Worm (Caenorhabditis elegans) whole organism, midembryonic: ENCODE data around the gene srlf-19.

Source experiments
- T22C8.4 ChIP-seq: fragments of 200-800 bp; sonication (Bioruptor generic); IDR thresholded peaks from 2 replicates; pipeline ENCODE4 v1.3.6; 2022; ENCODE audit warnings: missing genetic modification characterization, missing compliant biosample characterization
- cog-1 ChIP-seq: sonication (generic microtip); optimal IDR thresholded peaks from 2 replicates; lab custom pipeline; 2016; ENCODE audit warnings: missing genetic modification characterization, missing compliant biosample characterization
- flt-1 ChIP-seq: fragments of 200-800 bp; sonication (Bioruptor generic); IDR thresholded peaks from 2 replicates; pipeline ENCODE4 v1.3.6; 2022; ENCODE audit warnings: missing genetic modification characterization, missing compliant biosample characterization
- klf-2 ChIP-seq: fragments of 200-800 bp; sonication (Bioruptor generic); conservative IDR thresholded peaks from 2 replicates; pipeline ENCODE4 v1.3.6; 2022; ENCODE audit warnings: missing genetic modification reagents, missing genetic modification characterization, missing compliant biosample characterization
- med-1 ChIP-seq: sonication (generic microtip); optimal IDR thresholded peaks from 2 replicates; lab custom pipeline; 2017; ENCODE audit warnings: missing genetic modification characterization, mild to moderate bottlenecking, missing compliant biosample characterization, antibody characterized with exemption, missing genetic modification reagents; ENCODE audit not compliant: insufficient read depth
- ref-1 ChIP-seq: fragments of 200-800 bp; sonication (Bioruptor generic); conservative IDR thresholded peaks from 2 replicates; pipeline ENCODE4 v1.3.6; 2022; ENCODE audit warnings: missing genetic modification reagents, missing genetic modification characterization, missing compliant biosample characterization
- tab-1 ChIP-seq: fragments of 200-800 bp; sonication (Bioruptor generic); IDR thresholded peaks from 2 replicates; pipeline ENCODE4 v1.3.6; 2022; ENCODE audit warnings: missing genetic modification characterization, missing compliant biosample characterization
- ztf-23 ChIP-seq: fragments of 200-800 bp; sonication (Bioruptor generic); IDR thresholded peaks from 2 replicates; pipeline ENCODE4 v1.3.6; 2022; ENCODE audit warnings: missing genetic modification reagents, missing genetic modification characterization, missing compliant biosample characterization
- ztf-29 ChIP-seq: fragments of 200-800 bp; sonication (Bioruptor generic); IDR thresholded peaks from 2 replicates; pipeline ENCODE4 v1.3.6; 2022; ENCODE audit warnings: missing genetic modification reagents, missing genetic modification characterization, missing compliant biosample characterization

srlf-19 gene

DNA sequence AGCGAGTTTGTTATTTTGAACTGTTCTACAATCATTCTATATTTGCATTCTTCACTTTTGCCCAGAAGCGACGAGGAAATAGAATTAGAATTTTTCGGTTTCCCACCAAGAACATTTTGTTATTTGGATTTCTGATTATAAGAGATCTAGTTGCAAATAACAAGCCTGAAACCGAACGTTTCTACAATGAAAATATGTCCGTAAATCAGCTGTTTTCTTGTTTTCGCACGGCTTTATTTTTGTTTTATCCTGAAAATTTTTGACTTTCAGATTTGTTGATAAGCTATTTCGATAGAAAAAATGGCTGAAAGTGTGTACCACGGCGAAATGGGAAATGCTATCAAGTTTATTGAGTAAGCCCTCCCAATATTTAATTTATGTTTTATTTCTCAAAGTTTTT lies 22.3 kb downstream of the srlf-19 start, which contains the start of gene srw-108:
Gene srw-108, plus strand, starts transcription at position 301 of the 400 bp plus-strand sequence.
- TF ChIP-seq ztf-29 (GFP tag; lab: Robert Waterston, UW) (no peak), flt-1 (GFP tag; lab: Robert Waterston, UW) (no peak), ztf-23 (GFP tag; lab: Robert Waterston, UW) (no peak), cog-1 (tag; lab: Kevin White, UChicago) (no peak), klf-2 (GFP tag; lab: Robert Waterston, UW) (no peak), ref-1 (GFP tag; lab: Robert Waterston, UW) (no peak), tab-1 (no peak), T22C8.4 (no peak), med-1 (no peak)

DNA sequence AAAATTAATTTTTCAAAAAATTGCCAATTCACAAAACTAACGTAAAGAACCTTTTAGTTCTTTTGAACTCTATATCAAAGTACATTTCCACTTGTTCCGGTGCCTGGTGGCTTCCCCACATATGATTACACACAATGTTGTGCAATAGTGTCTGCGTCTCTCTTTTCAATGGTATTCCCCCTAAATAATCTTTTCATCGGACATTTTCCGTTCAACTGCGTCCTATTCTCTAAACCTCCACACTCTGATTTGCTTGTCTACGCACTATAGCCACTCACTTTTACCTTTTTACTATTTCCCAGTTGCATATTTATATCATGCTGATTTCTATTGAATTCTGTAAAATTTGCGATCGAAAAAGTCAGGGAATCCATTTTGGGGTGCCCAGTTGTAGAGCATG lies 26.8 kb downstream of the srlf-19 start, which contains the start of gene nhr-58:
Gene nhr-58, plus strand, starts transcription at position 214 of the 400 bp plus-strand sequence.
- no peak for TF ChIP-seq klf-2 (GFP tag; lab: Robert Waterston, UW)
- TF ChIP-seq ztf-29 (GFP tag; lab: Robert Waterston, UW), result 0 out of 2 replicates have a peak, but pooled peaks have one; percentile 10
- peak; percentile 47 for TF ChIP-seq cog-1 (tag; lab: Kevin White, UChicago)
- no peak for TF ChIP-seq tab-1
- no peak for TF ChIP-seq flt-1 (GFP tag; lab: Robert Waterston, UW)

DNA sequence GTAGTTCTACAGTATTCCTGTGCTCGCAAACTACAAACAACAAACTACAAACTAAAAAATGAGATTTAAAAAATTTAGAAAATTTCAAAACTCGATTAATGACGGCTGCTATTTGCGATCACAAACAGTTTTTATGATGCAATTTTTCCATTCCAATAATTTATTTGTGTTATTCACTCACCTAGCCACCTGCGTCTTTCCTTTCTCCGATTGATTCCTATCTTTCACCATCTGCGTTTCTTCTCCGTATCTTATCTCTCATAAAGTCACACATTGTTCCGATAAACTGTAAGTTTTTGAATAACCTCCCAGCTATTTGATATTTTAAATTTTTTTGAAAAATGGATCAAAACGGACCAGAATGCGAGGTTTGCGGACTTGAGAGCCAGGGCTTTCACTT lies 28.9 kb downstream of the srlf-19 start, which contains the start of gene nhr-132:
Gene nhr-132, plus strand, starts transcription at position 271 of the 400 bp plus-strand sequence.
- TF ChIP-seq flt-1 (GFP tag; lab: Robert Waterston, UW) (no peak), cog-1 (tag; lab: Kevin White, UChicago) (no peak), ztf-23 (GFP tag; lab: Robert Waterston, UW) (no peak), tab-1 (no peak), T22C8.4 (no peak), klf-2 (GFP tag; lab: Robert Waterston, UW) (no peak), ztf-29 (GFP tag; lab: Robert Waterston, UW) (no peak), ref-1 (GFP tag; lab: Robert Waterston, UW) (no peak), med-1 (no peak)

DNA sequence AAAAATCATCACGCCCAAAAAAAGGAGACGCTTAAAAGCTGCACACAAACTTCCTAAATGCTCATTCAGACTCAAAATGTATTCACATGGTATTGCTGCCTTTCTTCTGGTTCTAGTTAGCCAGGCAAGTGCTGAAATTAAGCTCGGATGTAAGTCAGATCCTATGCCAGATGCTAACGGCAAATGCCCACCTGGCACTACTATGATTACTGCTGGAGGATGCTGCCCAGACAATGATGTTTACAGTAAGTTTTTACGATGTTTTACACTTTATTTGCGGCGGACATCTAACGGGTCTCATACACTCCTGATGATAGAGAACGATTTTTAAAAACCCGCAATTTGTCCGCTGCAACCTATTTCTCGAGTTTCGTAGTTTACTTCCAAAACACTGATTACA lies 31.3 kb downstream of the srlf-19 start, which contains the start of gene C14C6.5:
Gene C14C6.5, plus strand, starts transcription at position 58 of the 400 bp plus-strand sequence.
- no peak for TF ChIP-seq T22C8.4
- no peak for TF ChIP-seq tab-1
- TF ChIP-seq flt-1 (GFP tag; lab: Robert Waterston, UW), result no peak
- no peak for TF ChIP-seq med-1
- no peak for TF ChIP-seq cog-1 (tag; lab: Kevin White, UChicago)
- no peak for TF ChIP-seq ref-1 (GFP tag; lab: Robert Waterston, UW)
- TF ChIP-seq ztf-23 (GFP tag; lab: Robert Waterston, UW), result no peak
- no peak for TF ChIP-seq klf-2 (GFP tag; lab: Robert Waterston, UW)
- no peak for TF ChIP-seq ztf-29 (GFP tag; lab: Robert Waterston, UW)

DNA sequence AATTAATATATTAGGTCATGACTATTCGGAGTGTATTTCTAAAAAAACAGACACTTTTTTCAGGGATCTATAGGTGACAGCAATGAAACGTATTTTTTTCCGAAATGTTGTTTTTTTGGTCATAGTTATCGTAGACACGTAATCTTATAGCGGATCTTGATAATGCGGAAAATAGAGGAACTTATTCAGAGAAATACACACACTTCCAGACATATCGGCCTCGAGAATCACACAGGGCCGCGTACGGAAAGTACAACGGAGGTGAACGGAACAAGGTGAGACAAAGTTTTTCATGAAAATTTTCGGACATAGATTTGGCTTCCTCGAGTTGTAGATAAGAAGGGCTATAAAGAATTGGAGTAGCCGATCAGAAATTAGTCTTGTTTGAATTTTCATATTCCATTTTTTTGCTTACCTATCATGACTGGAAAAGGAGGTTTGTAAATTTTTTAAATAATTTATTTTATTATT lies 33.8 kb downstream of the srlf-19 start, which contains the start of gene nhr-155:
Gene nhr-155, plus strand, starts transcription at position 421 of the 471 bp plus-strand sequence.
- TF ChIP-seq flt-1 (GFP tag; lab: Robert Waterston, UW), result no peak
- no peak for TF ChIP-seq cog-1 (tag; lab: Kevin White, UChicago)
- no peak for TF ChIP-seq med-1
- no peak for TF ChIP-seq ref-1 (GFP tag; lab: Robert Waterston, UW)
- TF ChIP-seq tab-1, result no peak
- no peak for TF ChIP-seq klf-2 (GFP tag; lab: Robert Waterston, UW)
- no peak for TF ChIP-seq T22C8.4
- TF ChIP-seq ztf-29 (GFP tag; lab: Robert Waterston, UW), result no peak
- no peak for TF ChIP-seq ztf-23 (GFP tag; lab: Robert Waterston, UW)

DNA sequence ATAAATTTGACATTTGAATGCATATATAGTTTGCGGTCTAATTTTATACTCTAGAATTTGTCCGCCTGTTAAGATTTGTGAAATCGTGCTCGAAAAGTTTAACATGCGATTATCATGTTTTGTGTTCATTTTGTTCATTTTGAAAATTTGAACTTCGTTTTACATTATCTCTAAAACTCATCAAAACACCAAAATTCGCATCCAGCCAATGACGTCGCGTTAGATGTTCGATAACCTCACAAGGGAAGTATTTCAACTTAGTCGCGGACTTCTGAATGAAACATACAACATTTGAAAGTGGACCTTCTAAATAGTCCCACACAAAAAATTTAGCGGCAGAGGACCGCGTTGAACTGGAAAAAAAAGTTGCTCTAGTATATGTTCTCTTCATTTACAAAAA lies 36.2 kb downstream of the srlf-19 start:
- TF ChIP-seq flt-1 (GFP tag; lab: Robert Waterston, UW), result no peak
- no peak for TF ChIP-seq cog-1 (tag; lab: Kevin White, UChicago)
- TF ChIP-seq tab-1, result no peak
- no peak for TF ChIP-seq ztf-23 (GFP tag; lab: Robert Waterston, UW)
- no peak for TF ChIP-seq med-1
- no peak for TF ChIP-seq ztf-29 (GFP tag; lab: Robert Waterston, UW)
- no peak for TF ChIP-seq ref-1 (GFP tag; lab: Robert Waterston, UW)
- TF ChIP-seq T22C8.4, result no peak
- TF ChIP-seq klf-2 (GFP tag; lab: Robert Waterston, UW), result no peak

DNA sequence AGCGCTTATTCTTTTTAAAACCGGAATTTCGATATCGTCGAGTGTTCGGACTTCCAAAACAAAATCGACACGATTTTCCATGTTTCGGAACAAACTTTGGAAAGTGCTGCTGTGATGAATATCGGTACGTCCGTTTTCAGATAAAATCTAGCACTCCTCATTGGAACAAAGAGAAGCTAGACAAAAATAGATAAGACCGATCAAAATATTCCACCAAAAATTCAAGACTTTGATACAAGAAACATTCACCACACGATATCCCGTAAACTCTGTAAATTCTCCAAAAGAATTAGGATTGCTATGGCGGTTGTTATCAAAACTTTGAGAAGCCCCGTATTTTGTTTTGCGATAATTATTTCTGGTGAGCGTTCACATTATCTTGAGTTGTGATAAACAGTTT lies 37.9 kb downstream of the srlf-19 start, which contains the start of gene C14C6.3:
Gene C14C6.3, plus strand, starts transcription at position 301 of the 400 bp plus-strand sequence.
- TF ChIP-seq med-1, result no peak
- TF ChIP-seq ref-1 (GFP tag; lab: Robert Waterston, UW), result no peak
- TF ChIP-seq ztf-23 (GFP tag; lab: Robert Waterston, UW), result no peak
- TF ChIP-seq ztf-29 (GFP tag; lab: Robert Waterston, UW), result no peak
- TF ChIP-seq flt-1 (GFP tag; lab: Robert Waterston, UW), result no peak
- no peak for TF ChIP-seq cog-1 (tag; lab: Kevin White, UChicago)
- TF ChIP-seq T22C8.4, result no peak
- TF ChIP-seq tab-1, result no peak
- no peak for TF ChIP-seq klf-2 (GFP tag; lab: Robert Waterston, UW)

DNA sequence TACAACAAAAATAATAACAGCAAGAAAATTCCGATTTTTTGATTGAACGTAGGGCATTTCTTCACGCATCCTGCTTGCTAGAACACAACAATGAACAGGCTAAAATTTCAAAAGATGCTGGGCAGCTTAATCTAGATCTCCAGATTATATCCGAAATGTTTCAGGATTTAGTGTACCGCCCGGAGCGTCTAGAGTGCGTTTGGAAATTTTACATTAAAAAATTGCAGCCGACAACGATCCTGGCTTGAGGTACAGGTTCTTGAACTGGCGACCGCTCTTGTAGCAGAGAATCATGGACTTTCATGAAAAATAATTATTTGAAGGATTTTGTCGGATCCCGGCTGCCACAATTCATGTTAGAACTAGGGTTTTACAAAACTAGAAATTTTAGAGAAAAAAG lies 42.7 kb downstream of the srlf-19 start, which contains the start of gene C14C6.6:
Gene C14C6.6, minus strand, starts transcription at position 101 of the 400 bp plus-strand sequence.
- no peak for TF ChIP-seq T22C8.4
- no peak for TF ChIP-seq ztf-29 (GFP tag; lab: Robert Waterston, UW)
- no peak for TF ChIP-seq cog-1 (tag; lab: Kevin White, UChicago)
- no peak for TF ChIP-seq flt-1 (GFP tag; lab: Robert Waterston, UW)

DNA sequence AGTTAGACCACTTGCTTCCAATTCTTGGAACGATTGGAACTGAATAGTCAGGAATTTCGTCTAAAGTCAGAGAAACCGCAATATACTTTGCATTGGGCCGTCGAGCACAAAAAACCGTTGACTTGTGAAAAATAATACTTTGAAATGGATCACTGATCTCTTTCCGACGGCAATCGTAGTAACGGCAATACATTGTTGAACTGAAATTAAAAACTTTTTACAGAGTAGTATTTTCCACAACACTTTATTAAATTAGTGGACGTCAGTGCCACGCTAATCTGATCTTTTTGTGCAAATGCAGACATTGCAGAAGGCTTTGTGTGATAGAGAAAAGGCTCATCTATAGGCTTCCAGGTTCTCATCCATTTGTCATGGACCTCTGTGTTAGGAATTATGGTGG lies 47.1 kb downstream of the srlf-19 start:
- TF ChIP-seq ztf-23 (GFP tag; lab: Robert Waterston, UW) (no peak), ref-1 (GFP tag; lab: Robert Waterston, UW) (no peak), med-1 (no peak), ztf-29 (GFP tag; lab: Robert Waterston, UW) (no peak), flt-1 (GFP tag; lab: Robert Waterston, UW) (no peak), klf-2 (GFP tag; lab: Robert Waterston, UW) (no peak), T22C8.4 (no peak), tab-1 (no peak), cog-1 (tag; lab: Kevin White, UChicago) (no peak)
